Fruit fly (Drosophila melanogaster): ENCODE data around the gene CG11313.

The CG11313 gene

DNA sequence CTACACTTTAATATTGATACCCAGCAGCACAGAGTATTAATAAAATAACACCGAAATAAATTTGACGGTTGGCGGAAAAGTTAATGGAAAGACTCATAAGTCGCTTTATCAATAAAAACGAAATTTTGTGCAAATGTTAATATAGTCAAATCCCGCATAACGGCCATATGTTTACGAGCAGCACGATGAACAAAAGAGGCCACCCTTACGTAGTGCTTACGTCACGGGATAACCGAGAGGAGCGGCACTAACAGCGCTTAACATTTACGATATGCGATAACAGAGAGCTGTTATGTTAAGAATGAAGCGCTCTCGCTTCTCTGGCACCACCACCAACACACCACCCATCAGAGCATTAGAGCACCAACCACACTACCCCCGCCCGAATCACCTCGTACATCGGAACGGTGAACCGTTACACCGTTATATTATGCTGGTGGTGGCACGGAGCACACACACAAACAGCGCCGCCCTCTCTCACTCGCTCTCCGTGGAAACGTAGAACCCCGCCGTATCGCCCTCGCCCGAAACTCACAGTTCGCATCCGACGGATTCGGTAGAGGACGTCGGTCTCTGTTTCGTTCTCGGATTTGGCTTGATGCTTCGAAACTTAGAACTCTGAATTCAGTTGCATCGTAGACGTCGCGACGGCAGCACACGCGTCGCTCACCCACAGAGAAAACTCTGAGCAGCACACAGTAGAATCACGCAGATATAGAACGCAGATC, 34.5 kb upstream of the CG11313 start, which contains the start of gene zfh1 (continued):
- TF ChIP-seq Blimp-1 (GFP tag; optimal IDR thresholded peaks at IDR 0.05), result no peak
- TF ChIP-seq sens-2 (GFP tag; IDR thresholded peaks at IDR 0.05), result no peak
- TF ChIP-seq kni (GFP tag; optimal IDR thresholded peaks at IDR 0.05), result peak; percentile 6
- TF ChIP-seq CG1529 (GFP tag; optimal IDR thresholded peaks at IDR 0.05), result no peak
- TF ChIP-seq Nf-YC (tag; optimal IDR thresholded peaks at IDR 0.05), result peak; percentile 93
- no peak for TF ChIP-seq ftz-f1 (GFP tag; optimal IDR thresholded peaks at IDR 0.05)
- no peak for TF ChIP-seq unpg (GFP tag; optimal IDR thresholded peaks at IDR 0.05)
- TF ChIP-seq CG13775 (GFP tag; optimal IDR thresholded peaks at IDR 0.05), result no peak
- no peak for TF ChIP-seq CG4820 (GFP tag; optimal IDR thresholded peaks at IDR 0.05)
- no peak for TF ChIP-seq CG4360 (GFP tag; IDR thresholded peaks at IDR 0.05)
- no peak for TF ChIP-seq Dip2 (GFP tag; IDR thresholded peaks at IDR 0.05)
- TF ChIP-seq ac (GFP tag; optimal IDR thresholded peaks at IDR 0.05), result no peak
- TF ChIP-seq gro (GFP tag; optimal IDR thresholded peaks at IDR 0.05), result peak; percentile 17
- TF ChIP-seq gce (GFP tag; IDR thresholded peaks at IDR 0.05), result no peak
- TF ChIP-seq Fer1 (GFP tag; optimal IDR thresholded peaks at IDR 0.05), result no peak
- peak; percentile 83 for TF ChIP-seq Med (GFP tag)
- no peak for TF ChIP-seq CG11696 (GFP tag; IDR thresholded peaks at IDR 0.05)
- no peak for TF ChIP-seq cwo (GFP tag; optimal IDR thresholded peaks at IDR 0.05)
- no peak for TF ChIP-seq CG31388 (GFP tag; optimal IDR thresholded peaks at IDR 0.05)
- TF ChIP-seq CG11085 (GFP tag; IDR thresholded peaks at IDR 0.05), result no peak
- no peak for TF ChIP-seq CG6689 (GFP tag; IDR thresholded peaks at IDR 0.05)
- peak in 1 of 2 experiments; percentile 15 for TF ChIP-seq chif (GFP tag; optimal IDR thresholded peaks at IDR 0.05)
- TF ChIP-seq CG11247 (GFP tag; IDR thresholded peaks at IDR 0.05), result no peak
- peak; percentile 42; the same call in 1 of the 3 replicates for TF ChIP-seq knrl (GFP tag; IDR thresholded peaks at IDR 0.05; ENCODE audit: partially characterized antibody)
- TF ChIP-seq abd-A (tag; optimal IDR thresholded peaks at IDR 0.05), result peak; percentile 74
- TF ChIP-seq CG9932 (GFP tag; IDR thresholded peaks at IDR 0.05), result no peak
- TF ChIP-seq sens (GFP tag), result no peak
- TF ChIP-seq corto (GFP tag; optimal IDR thresholded peaks at IDR 0.05), result no peak
- TF ChIP-seq CG15269 (tag; optimal IDR thresholded peaks at IDR 0.05), result no peak
- no peak for TF ChIP-seq HHEX (GFP tag; optimal IDR thresholded peaks at IDR 0.05)
- TF ChIP-seq HmgD (GFP tag; optimal IDR thresholded peaks at IDR 0.05), result no peak
- TF ChIP-seq CG15479 (GFP tag; optimal IDR thresholded peaks at IDR 0.05), result peak; percentile 28
- no peak for TF ChIP-seq klu (GFP tag; IDR thresholded peaks at IDR 0.05)
- no peak for TF ChIP-seq CG2116 (GFP tag; optimal IDR thresholded peaks at IDR 0.05)
- TF ChIP-seq Camta (GFP tag; optimal IDR thresholded peaks at IDR 0.05), result no peak
- no peak for TF ChIP-seq CG12659 (GFP tag; optimal IDR thresholded peaks at IDR 0.05)
- no peak for TF ChIP-seq zen (tag; optimal IDR thresholded peaks at IDR 0.05)
- no peak for TF ChIP-seq Spps (tag; optimal IDR thresholded peaks at IDR 0.05)
- peak; percentile 60 for TF ChIP-seq CG10462 (GFP tag; optimal IDR thresholded peaks at IDR 0.05)
- TF ChIP-seq D19B (GFP tag; optimal IDR thresholded peaks at IDR 0.05), result no peak
- TF ChIP-seq tgo (GFP tag; IDR thresholded peaks at IDR 0.05), result no peak
- TF ChIP-seq CG10565 (GFP tag; optimal IDR thresholded peaks at IDR 0.05), result no peak
- TF ChIP-seq CG2120 (GFP tag; optimal IDR thresholded peaks at IDR 0.05), result no peak
- peak; percentile 10 for TF ChIP-seq CG17829 (tag; optimal IDR thresholded peaks at IDR 0.05)
- no peak for TF ChIP-seq Bdp1 (GFP tag; optimal IDR thresholded peaks at IDR 0.05)
- no peak for TF ChIP-seq cato (GFP tag; optimal IDR thresholded peaks at IDR 0.05; ENCODE audit: borderline replicate concordance)
- no peak for TF ChIP-seq CG8281 (tag; optimal IDR thresholded peaks at IDR 0.05)
- TF ChIP-seq CG4424 (GFP tag; optimal IDR thresholded peaks at IDR 0.05), result no peak
- no peak for TF ChIP-seq CG18619 (GFP tag; optimal IDR thresholded peaks at IDR 0.05)
- no peak for TF ChIP-seq rib (GFP tag; IDR thresholded peaks at IDR 0.05)

Data from whole organism, embryonic.